Fruit fly (Drosophila melanogaster) Kc167 (cell line): ENCODE results near the gene CG5181.

Experiments used
- Myc ChIP-seq: fragments of >200 bp; optimal IDR thresholded peaks from 2 replicates; lab custom pipeline; 2017; ENCODE audit warnings: missing external identifiers
- Sin3A ChIP-seq: fragments of >200 bp; optimal IDR thresholded peaks from 2 replicates; lab custom pipeline; 2018; ENCODE audit warnings: missing external identifiers
- h ChIP-seq: fragments of >200 bp; optimal IDR thresholded peaks from 3 replicates; lab custom pipeline; 2018; ENCODE audit warnings: missing external identifiers
- insv ChIP-seq: fragments of >200 bp; optimal IDR thresholded peaks from 3 replicates; lab custom pipeline; 2018; ENCODE audit warnings: missing external identifiers
- psq ChIP-seq: fragments of >200 bp; optimal IDR thresholded peaks from 2 replicates; lab custom pipeline; 2017; ENCODE audit warnings: missing external identifiers
- ttk ChIP-seq: sonication (Bioruptor generic); optimal IDR thresholded peaks from 2 replicates; lab custom pipeline; 2017; ENCODE audit warnings: missing external identifiers

DNA sequence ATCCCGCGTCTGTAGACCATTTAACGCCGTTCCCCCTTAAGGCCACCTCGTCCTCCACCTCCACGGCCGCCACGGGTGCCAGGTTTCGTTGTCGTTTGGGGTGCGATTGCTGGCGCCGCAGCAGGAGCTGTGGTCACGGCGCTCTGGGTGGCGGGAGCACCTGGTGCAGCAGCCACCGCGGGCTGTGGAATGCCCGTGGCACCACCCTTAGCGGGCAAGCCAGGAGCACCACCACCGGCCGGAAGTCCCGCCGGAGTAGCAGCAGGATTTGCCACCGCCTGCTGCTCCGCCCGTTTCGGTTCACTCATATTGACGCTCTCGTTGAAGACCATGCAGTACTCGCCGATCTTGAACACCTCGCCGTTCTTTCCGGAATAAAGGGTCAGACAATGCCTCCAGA lies 602 bp downstream of the CG5181 start:
- TF ChIP-seq h (lab: Kevin White, UChicago): no peak
- TF ChIP-seq Myc (lab: Kevin White, UChicago): no peak
- TF ChIP-seq psq (lab: Kevin White, UChicago): no peak
- TF ChIP-seq insv: no peak
- TF ChIP-seq ttk: no peak
- no peak for TF ChIP-seq Sin3A (lab: Kevin White, UChicago)
